Worm (Caenorhabditis elegans) whole organism, L4 larva: ENCODE measurements around the gene Y34B4A.7.
A peak's percentile ranks its signal among the peaks of the same experiment; 100 is the strongest.

Source experiments
- D1046.2 ChIP-seq: fragments of 200-800 bp; sonication (Bioruptor generic); IDR thresholded peaks from 2 replicates; pipeline ENCODE4 v1.3.6; 2022; ENCODE audit warnings: missing genetic modification characterization, missing compliant biosample characterization
- F26F4.8 ChIP-seq: fragments of 200-800 bp; sonication (Bioruptor generic); conservative IDR thresholded peaks from 2 replicates; pipeline ENCODE4 v1.3.6; 2022; ENCODE audit warnings: missing genetic modification characterization, missing compliant biosample characterization
- F37D6.2 ChIP-seq: sonication (generic microtip); optimal IDR thresholded peaks from 2 replicates; lab custom pipeline; 2016; ENCODE audit warnings: mild to moderate bottlenecking, missing genetic modification characterization, missing compliant biosample characterization
- F44E2.7 ChIP-seq: fragments of 200-800 bp; sonication (Bioruptor generic); IDR thresholded peaks from 2 replicates; pipeline ENCODE4 v2.1.2; 2022; ENCODE audit warnings: missing genetic modification characterization, missing compliant biosample characterization
- Y5F2A.4 ChIP-seq: fragments of 200-800 bp; sonication (Bioruptor generic); optimal IDR thresholded peaks from 2 replicates; lab custom pipeline; 2018; ENCODE audit warnings: mild to moderate bottlenecking, missing genetic modification characterization, missing compliant biosample characterization
- ZK546.5 ChIP-seq, 2 experiments: sonication (generic microtip); optimal IDR thresholded peaks; 2 replicates each; lab custom pipeline; 2017; ENCODE audit warnings: missing biosample characterization in 2 of 2, missing genetic modification characterization in 2 of 2
- aha-1 ChIP-seq: fragments of 150-350 bp; peaks from one replicate; lab custom pipeline; 2014; ENCODE audit warnings: missing biosample characterization, missing genetic modification characterization
- aly-2 ChIP-seq: sonication (generic microtip); optimal IDR thresholded peaks from 2 replicates; lab custom pipeline; 2018; ENCODE audit warnings: missing biosample characterization, missing genetic modification characterization
- ama-1 ChIP-seq: fragments of 150-350 bp; optimal IDR thresholded peaks from 2 replicates; lab custom pipeline; 2014; ENCODE audit warnings: inconsistent platforms, mixed read lengths
- ceh-20 ChIP-seq: fragments of 200-800 bp; sonication (Bioruptor generic); IDR thresholded peaks from 2 replicates; pipeline ENCODE4 v1.3.6; 2022; ENCODE audit warnings: missing genetic modification reagents, missing genetic modification characterization, missing compliant biosample characterization
- ceh-28 ChIP-seq: fragments of 150-350 bp; optimal IDR thresholded peaks from 2 replicates; lab custom pipeline; 2014; ENCODE audit warnings: missing biosample characterization, missing genetic modification reagents, missing genetic modification characterization
- ceh-32 ChIP-seq: sonication (generic microtip); optimal IDR thresholded peaks from 2 replicates; lab custom pipeline; 2016; ENCODE audit warnings: mild to moderate bottlenecking, missing genetic modification characterization, missing compliant biosample characterization; ENCODE audit not compliant: poor library complexity
- ceh-44 ChIP-seq: fragments of 200-800 bp; sonication (Bioruptor generic); IDR thresholded peaks from 2 replicates; pipeline ENCODE4 v1.3.6; 2022; ENCODE audit warnings: missing genetic modification reagents, missing genetic modification characterization, missing compliant biosample characterization
- cey-2 ChIP-seq: sonication (generic microtip); optimal IDR thresholded peaks from 3 replicates; lab custom pipeline; 2017; ENCODE audit warnings: missing genetic modification characterization, mild to moderate bottlenecking, missing compliant biosample characterization, antibody characterized with exemption, borderline replicate concordance; ENCODE audit not compliant: insufficient read depth
- dve-1 ChIP-seq: sonication (generic microtip); optimal IDR thresholded peaks from 2 replicates; lab custom pipeline; 2017; ENCODE audit warnings: antibody characterized with exemption, mild to moderate bottlenecking, missing genetic modification characterization, missing compliant biosample characterization; ENCODE audit not compliant: insufficient read depth
- egl-43 ChIP-seq: fragments of 200-800 bp; sonication (Bioruptor generic); IDR thresholded peaks from 2 replicates; pipeline ENCODE4 v1.3.6; 2022; ENCODE audit warnings: missing genetic modification reagents, missing genetic modification characterization, missing compliant biosample characterization
- hif-1 ChIP-seq, 2 experiments: sonication (generic microtip); optimal IDR thresholded peaks; 2 replicates each; lab custom pipeline; 2016 to 2017; ENCODE audit warnings: missing compliant biosample characterization in 2 of 2, missing genetic modification characterization in 2 of 2, missing genetic modification reagents in 2 of 2, missing genotype in 2 of 2, mild to moderate bottlenecking in 1 of 2
- hlh-11 ChIP-seq: fragments of 200-800 bp; sonication (Bioruptor generic); optimal IDR thresholded peaks from 2 replicates; lab custom pipeline; 2018; ENCODE audit warnings: mild to moderate bottlenecking, missing genetic modification characterization, missing compliant biosample characterization
- hmg-1.1 ChIP-seq: fragments of 200-800 bp; sonication (Bioruptor generic); IDR thresholded peaks from 2 replicates; pipeline ENCODE4 v1.3.6; 2022; ENCODE audit warnings: missing genetic modification reagents, missing genetic modification characterization, missing compliant biosample characterization
- lin-1 ChIP-seq: fragments of 200-800 bp; sonication (Bioruptor generic); IDR thresholded peaks from 2 replicates; pipeline ENCODE4 v1.3.6; 2022; ENCODE audit warnings: missing genetic modification reagents, missing genetic modification characterization, missing compliant biosample characterization
- lin-13 ChIP-seq: fragments of 150-350 bp; optimal IDR thresholded peaks from 2 replicates; lab custom pipeline; 2014; ENCODE audit warnings: missing biosample characterization, missing genetic modification reagents, missing genetic modification characterization
- lin-15B ChIP-seq: fragments of 150-350 bp; sonication (generic microtip); optimal IDR thresholded peaks from 3 replicates; lab custom pipeline; 2014; ENCODE audit warnings: missing biosample characterization, missing genetic modification characterization
- lin-38 ChIP-seq: fragments of 200-800 bp; sonication (Bioruptor generic); IDR thresholded peaks from 2 replicates; pipeline ENCODE4 v1.3.6; 2022; ENCODE audit warnings: missing genetic modification reagents, missing genetic modification characterization, missing compliant biosample characterization
- madf-5 ChIP-seq, 2 experiments: fragments of 200-800 bp; sonication (Bioruptor generic); IDR thresholded peaks; 2 replicates each; pipeline ENCODE4 v1.3.6; 2022; ENCODE audit warnings: missing compliant biosample characterization in 2 of 2, missing genetic modification characterization in 2 of 2
- mes-2 ChIP-seq: sonication (generic microtip); optimal IDR thresholded peaks from 2 replicates; lab custom pipeline; 2016; ENCODE audit warnings: missing genotype, mild to moderate bottlenecking, missing genetic modification characterization, missing compliant biosample characterization; ENCODE audit not compliant: poor library complexity, severe bottlenecking
- mxl-2 ChIP-seq: fragments of 200-800 bp; sonication (Bioruptor generic); conservative IDR thresholded peaks from 2 replicates; pipeline ENCODE4 v1.3.6; 2022; ENCODE audit warnings: missing genetic modification reagents, missing genetic modification characterization, missing compliant biosample characterization
- mxl-3 ChIP-seq: fragments of 200-800 bp; sonication (Bioruptor generic); optimal IDR thresholded peaks from 2 replicates; lab custom pipeline; 2018; ENCODE audit warnings: mild to moderate bottlenecking, missing genetic modification characterization, missing compliant biosample characterization
- nhr-237 ChIP-seq: sonication (generic microtip); optimal IDR thresholded peaks from 2 replicates; lab custom pipeline; 2017; ENCODE audit warnings: missing biosample characterization, missing genetic modification characterization
- nhr-25 ChIP-seq: sonication (generic microtip); optimal IDR thresholded peaks from 2 replicates; lab custom pipeline; 2017; ENCODE audit warnings: missing genetic modification characterization, mild to moderate bottlenecking, missing compliant biosample characterization, antibody characterized with exemption, moderate library complexity, borderline replicate concordance; ENCODE audit not compliant: insufficient read depth
- nhr-42 ChIP-seq: fragments of 200-800 bp; sonication (Bioruptor generic); IDR thresholded peaks from 2 replicates; pipeline ENCODE4 v1.3.6; 2022; ENCODE audit warnings: missing genetic modification characterization, missing compliant biosample characterization
- nhr-48 ChIP-seq: sonication (generic microtip); optimal IDR thresholded peaks from 2 replicates; lab custom pipeline; 2016; ENCODE audit warnings: mild to moderate bottlenecking, missing genetic modification characterization, missing compliant biosample characterization
- nhr-6 ChIP-seq: fragments of 150-350 bp; optimal IDR thresholded peaks from 2 replicates; lab custom pipeline; 2014; ENCODE audit warnings: missing biosample characterization, missing genetic modification characterization
- nhr-77 ChIP-seq: fragments of 150-350 bp; optimal IDR thresholded peaks from 2 replicates; lab custom pipeline; 2014; ENCODE audit warnings: missing biosample characterization, missing genetic modification characterization
- php-3 ChIP-seq: fragments of 200-800 bp; sonication (Bioruptor generic); IDR thresholded peaks from 2 replicates; pipeline ENCODE4 v1.3.6; 2022; ENCODE audit warnings: missing genetic modification reagents, missing genetic modification characterization, missing compliant biosample characterization
- sdz-12 ChIP-seq: fragments of 200-800 bp; sonication (Bioruptor generic); optimal IDR thresholded peaks from 2 replicates; lab custom pipeline; 2018; ENCODE audit warnings: mild to moderate bottlenecking, missing genetic modification characterization, missing compliant biosample characterization
- set-16 ChIP-seq: fragments of 200-800 bp; sonication (Bioruptor generic); IDR thresholded peaks from 2 replicates; pipeline ENCODE4 v1.3.6; 2022; ENCODE audit warnings: missing genetic modification reagents, missing genetic modification characterization, missing compliant biosample characterization
- skn-1 ChIP-seq: fragments of 150-350 bp; optimal IDR thresholded peaks from 2 replicates; lab custom pipeline; 2014; ENCODE audit warnings: missing biosample characterization, missing genetic modification characterization
- snpc-1.2 ChIP-seq: fragments of 200-800 bp; sonication (Bioruptor generic); IDR thresholded peaks from 2 replicates; pipeline ENCODE4 v1.3.6; 2022; ENCODE audit warnings: missing genetic modification reagents, missing genetic modification characterization, missing compliant biosample characterization
- snpc-4 ChIP-seq: fragments of 150-350 bp; optimal IDR thresholded peaks from 2 replicates; lab custom pipeline; 2014; ENCODE audit warnings: missing biosample characterization, missing genetic modification characterization
- tra-1 ChIP-seq: fragments of 200-800 bp; sonication (Bioruptor generic); IDR thresholded peaks from 2 replicates; pipeline ENCODE4 v1.3.6; 2022; ENCODE audit warnings: missing genetic modification reagents, missing genetic modification characterization, missing compliant biosample characterization
- unc-130 ChIP-seq: sonication (generic microtip); optimal IDR thresholded peaks from 2 replicates; lab custom pipeline; 2016; ENCODE audit warnings: missing genetic modification reagents, missing genetic modification characterization, missing compliant biosample characterization
- unc-62 ChIP-seq, 3 experiments: fragments of 150-350 bp in 1 of 3; sonication (generic microtip); optimal IDR thresholded peaks in 2 of 3; peaks in 1 of 3; 1 replicate in 1 of 3; 2 replicates in 2 of 3; lab custom pipeline; 2014 to 2017; ENCODE audit warnings: missing biosample characterization in 3 of 3, missing genetic modification characterization in 3 of 3, missing genetic modification reagents in 3 of 3, missing genotype in 1 of 3
- zfp-3 ChIP-seq: fragments of 200-800 bp; sonication (Bioruptor generic); conservative IDR thresholded peaks from 2 replicates; pipeline ENCODE4 v1.3.6; 2022; ENCODE audit warnings: missing genetic modification reagents, missing genetic modification characterization, missing compliant biosample characterization
- zip-11 ChIP-seq: fragments of 200-800 bp; sonication (Bioruptor generic); IDR thresholded peaks from 2 replicates; pipeline ENCODE4 v1.3.6; 2022; ENCODE audit warnings: missing genetic modification characterization, missing compliant biosample characterization
- ztf-11 ChIP-seq: fragments of 150-350 bp; optimal IDR thresholded peaks from 2 replicates; lab custom pipeline; 2014; ENCODE audit warnings: missing biosample characterization, missing genetic modification characterization

Y34B4A.7 gene

ce11 chrX:5213565-5213964 lies 30.6 kb upstream of the Y34B4A.7 start (continued):
- TF ChIP-seq aha-1 (tag; lab: Kevin White, UChicago) (peak; percentile 4), dve-1 (peak; percentile 88), lin-38 (GFP tag; lab: Robert Waterston, UW) (no peak), lin-13 (GFP tag; lab: Kevin White, UChicago) (peak; percentile 55), F37D6.2 (tag; lab: Kevin White, UChicago) (no peak), nhr-42 (no peak), cey-2 (tag; lab: Kevin White, UChicago) (no peak), nhr-48 (peak; percentile 43), nhr-25 (tag; lab: Kevin White, UChicago) (no peak), lin-1 (no peak; the same call in 1 of the 2 replicates), ztf-11 (no peak), ceh-32 (tag; lab: Kevin White, UChicago) (no peak), skn-1 (no peak), tra-1 (GFP tag; lab: Robert Waterston, UW) (peak; percentile 66), F44E2.7 (GFP tag; lab: Robert Waterston, UW) (no peak), mes-2 (tag; lab: Kevin White, UChicago) (peak; percentile 31), lin-15B (tag; lab: Kevin White, UChicago) (no peak), aly-2 (tag; lab: Kevin White, UChicago) (no peak), snpc-4 (tag; lab: Kevin White, UChicago) (no peak), F26F4.8 (GFP tag; lab: Robert Waterston, UW) (no peak), hmg-1.1 (GFP tag; lab: Robert Waterston, UW) (no peak), madf-5 (GFP tag; IDR thresholded peaks at IDR 0.05; lab: Robert Waterston, UW) (no peak), nhr-77 (peak; percentile 88), unc-130 (GFP tag; lab: Kevin White, UChicago) (no peak), sdz-12 (no peak), nhr-6 (peak; percentile 2), mxl-2 (GFP tag; lab: Robert Waterston, UW) (no peak), hif-1 (tag; optimal IDR thresholded peaks at IDR 0.05; lab: Kevin White, UChicago) (peak in 1 of 2 experiments; percentile 61), zfp-3 (no peak), unc-62 (GFP tag; optimal IDR thresholded peaks at IDR 0.05 in 1 of 2; lab: Kevin White, UChicago) (peak in 1 of 2 experiments; percentile 83), unc-62 (tag; optimal IDR thresholded peaks at IDR 0.05; lab: Kevin White, UChicago) (no peak), ceh-28 (tag; lab: Kevin White, UChicago) (no peak), ZK546.5 (tag; optimal IDR thresholded peaks at IDR 0.05; lab: Kevin White, UChicago) (no peak), ama-1 (no peak), zip-11 (no peak), hlh-11 (tag; lab: Kevin White, UChicago) (peak; percentile 96), mxl-3 (peak; percentile 77), php-3 (peak; percentile 90), nhr-237 (tag; lab: Kevin White, UChicago) (no peak), Y5F2A.4 (GFP tag; lab: Kevin White, UChicago) (no peak), ceh-44 (GFP tag; lab: Robert Waterston, UW) (no peak)

DNA sequence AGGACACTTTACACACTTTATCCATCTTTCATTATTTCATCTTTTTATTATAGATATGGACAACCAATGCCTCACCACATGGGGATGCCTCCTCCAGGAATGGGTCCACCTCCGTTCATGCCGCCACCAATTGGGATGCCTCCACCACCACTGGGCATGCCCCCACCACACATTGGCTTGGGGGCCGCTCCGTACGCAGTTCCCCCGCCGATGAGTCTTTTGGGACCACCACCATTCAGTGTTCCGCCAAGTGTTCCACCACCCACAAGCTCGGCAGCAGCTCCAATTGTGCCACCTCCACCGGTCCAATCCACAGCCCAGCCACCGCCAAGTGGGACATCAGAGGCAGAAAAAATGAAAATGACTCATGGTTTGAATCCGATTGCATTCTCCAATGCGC lies 29.3 kb upstream of the Y34B4A.7 start:
- TF ChIP-seq ceh-20 (GFP tag; lab: Robert Waterston, UW) (no peak), snpc-1.2 (GFP tag; lab: Robert Waterston, UW) (0 out of 2 replicates have a peak, but pooled peaks have one; percentile 15), sdz-12 (no peak), unc-62 (GFP tag; optimal IDR thresholded peaks at IDR 0.05 in 1 of 2; lab: Kevin White, UChicago) (peak in 1 of 2 experiments; percentile 80), unc-62 (tag; optimal IDR thresholded peaks at IDR 0.05; lab: Kevin White, UChicago) (no peak), D1046.2 (GFP tag; lab: Robert Waterston, UW) (0 out of 2 replicates have a peak, but pooled peaks have one; percentile 22), egl-43 (GFP tag; lab: Robert Waterston, UW) (0 out of 2 replicates have a peak, but pooled peaks have one; percentile 18), set-16 (peak; percentile 90)
- TF ChIP-seq, all 104 proteins: peak for 5
